Worm (Caenorhabditis elegans) whole organism, L2 larva: ENCODE measurements around the gene feh-1.
"Not testable (repeated sequence)": the region's sequence is repeated elsewhere in the genome, so short reads cannot be mapped to it uniquely, and the experiment has no call there.

Experiments used
- elt-1 ChIP-seq: fragments of 150-350 bp; optimal IDR thresholded peaks from 2 replicates; lab custom pipeline; 2014; ENCODE audit warnings: missing biosample characterization, missing genetic modification characterization
- nhr-23 ChIP-seq: fragments of 150-350 bp; optimal IDR thresholded peaks from 2 replicates; lab custom pipeline; 2014; ENCODE audit warnings: missing biosample characterization, missing genetic modification reagents, missing genetic modification characterization
- nhr-237 ChIP-seq: fragments of 150-350 bp; optimal IDR thresholded peaks from 2 replicates; lab custom pipeline; 2014; ENCODE audit warnings: missing biosample characterization, missing genetic modification characterization

Gene feh-1

DNA sequence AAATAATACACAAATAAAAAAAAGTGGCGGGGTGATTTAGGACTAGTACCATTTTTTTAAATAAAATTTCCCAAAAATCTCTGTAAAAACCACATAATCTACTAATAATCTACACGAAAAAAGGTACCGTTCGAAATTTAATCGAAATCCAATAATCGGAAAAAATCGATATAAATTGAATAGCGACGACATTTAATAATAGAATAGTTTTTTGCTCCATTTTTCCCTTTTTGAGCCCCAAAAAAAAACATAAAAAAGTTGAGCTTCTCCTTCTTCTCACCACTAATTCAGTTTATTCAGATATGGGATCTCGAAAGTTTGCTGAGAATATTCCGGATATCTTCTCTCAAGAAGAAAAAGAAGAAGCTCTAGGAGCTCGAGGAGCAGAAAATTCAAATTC, 58.0 kb downstream of the feh-1 start, which contains the start of gene Y71H2B.5:
Gene Y71H2B.5, plus strand, starts transcription at position 301 of the 400 bp plus-strand sequence.
- TF ChIP-seq nhr-23 (tag; lab: Kevin White, UChicago); nhr-237; elt-1 (tag; lab: Kevin White, UChicago): not testable (repeated sequence)
